Fruit fly (Drosophila melanogaster): ENCODE results near the gene promL.

- TF ChIP-seq acj6 (GFP tag; optimal IDR thresholded peaks at IDR 0.05) (no peak), CG10669 (GFP tag; optimal IDR thresholded peaks at IDR 0.05) (no peak), Smox (GFP tag; optimal IDR thresholded peaks at IDR 0.05) (no peak), OdsH (GFP tag; optimal IDR thresholded peaks at IDR 0.05) (no peak), CG6163 (GFP tag; IDR thresholded peaks at IDR 0.05) (no peak), CG11762 (GFP tag; optimal IDR thresholded peaks at IDR 0.05; ENCODE audit: insufficient read depth) (no peak)
These were observed 30.0 kb downstream of the promL start for dm6 chr3L:3097598-3097880.
